Worm (Caenorhabditis elegans) whole organism, L4 larva: Measurements from ENCODE around the gene osm-7.

Experiments used
- F37D6.2 ChIP-seq: sonication (generic microtip); optimal IDR thresholded peaks from 2 replicates; lab custom pipeline; 2016; ENCODE audit warnings: mild to moderate bottlenecking, missing genetic modification characterization, missing compliant biosample characterization
- F49E8.2 ChIP-seq: sonication (generic microtip); optimal IDR thresholded peaks from 2 replicates; lab custom pipeline; 2016; ENCODE audit warnings: missing compliant biosample characterization, mild to moderate bottlenecking, missing genetic modification characterization, borderline replicate concordance
- Y5F2A.4 ChIP-seq: fragments of 200-800 bp; sonication (Bioruptor generic); optimal IDR thresholded peaks from 2 replicates; lab custom pipeline; 2018; ENCODE audit warnings: mild to moderate bottlenecking, missing genetic modification characterization, missing compliant biosample characterization
- ZK337.2 ChIP-seq: fragments of 200-800 bp; sonication (Bioruptor generic); IDR thresholded peaks from 2 replicates; pipeline ENCODE4 v1.3.6; 2022; ENCODE audit warnings: missing genetic modification reagents, missing genetic modification characterization, missing compliant biosample characterization
- aha-1 ChIP-seq: fragments of 150-350 bp; peaks from one replicate; lab custom pipeline; 2014; ENCODE audit warnings: missing biosample characterization, missing genetic modification characterization
- aly-2 ChIP-seq: sonication (generic microtip); optimal IDR thresholded peaks from 2 replicates; lab custom pipeline; 2018; ENCODE audit warnings: missing biosample characterization, missing genetic modification characterization
- attf-4 ChIP-seq: sonication (generic microtip); optimal IDR thresholded peaks from 3 replicates; lab custom pipeline; 2017; ENCODE audit warnings: missing biosample characterization, missing genetic modification characterization
- ceh-32 ChIP-seq: sonication (generic microtip); optimal IDR thresholded peaks from 2 replicates; lab custom pipeline; 2016; ENCODE audit warnings: mild to moderate bottlenecking, missing genetic modification characterization, missing compliant biosample characterization; ENCODE audit not compliant: poor library complexity
- ctbp-1 ChIP-seq: fragments of 200-800 bp; sonication (Bioruptor generic); IDR thresholded peaks from 2 replicates; pipeline ENCODE4 v1.3.6; 2022; ENCODE audit warnings: missing genetic modification reagents, missing genetic modification characterization, missing compliant biosample characterization
- daf-12 ChIP-seq: fragments of 150-350 bp; optimal IDR thresholded peaks from 2 replicates; lab custom pipeline; 2014; ENCODE audit warnings: missing biosample characterization, missing genetic modification reagents, missing genetic modification characterization
- daf-16 ChIP-seq, 3 experiments: sonication (generic microtip); optimal IDR thresholded peaks; 2 replicates each; lab custom pipeline; 2016 to 2017; ENCODE audit warnings: missing genetic modification characterization in 3 of 3, missing genetic modification reagents in 3 of 3, mild to moderate bottlenecking in 2 of 3, missing compliant biosample characterization in 2 of 3, missing biosample characterization in 1 of 3, moderate library complexity in 1 of 3
- daf-19 ChIP-seq: fragments of 200-800 bp; sonication (Bioruptor generic); conservative IDR thresholded peaks from 2 replicates; pipeline ENCODE4 v1.3.6; 2022; ENCODE audit warnings: missing genetic modification characterization, missing compliant biosample characterization
- dmd-6 ChIP-seq: fragments of 200-800 bp; sonication (Bioruptor generic); IDR thresholded peaks from 2 replicates; pipeline ENCODE4 v1.3.6; 2022; ENCODE audit warnings: missing genetic modification reagents, missing genetic modification characterization, missing compliant biosample characterization
- dmd-9 ChIP-seq: fragments of 200-800 bp; sonication (Bioruptor generic); IDR thresholded peaks from 2 replicates; pipeline ENCODE4 v1.3.6; 2022; ENCODE audit warnings: missing genetic modification reagents, missing genetic modification characterization, missing compliant biosample characterization
- dpl-1 ChIP-seq: fragments of 150-350 bp; optimal IDR thresholded peaks from 2 replicates; lab custom pipeline; 2014; ENCODE audit warnings: missing biosample characterization, missing genetic modification reagents, missing genetic modification characterization
- dve-1 ChIP-seq: sonication (generic microtip); optimal IDR thresholded peaks from 2 replicates; lab custom pipeline; 2017; ENCODE audit warnings: antibody characterized with exemption, mild to moderate bottlenecking, missing genetic modification characterization, missing compliant biosample characterization; ENCODE audit not compliant: insufficient read depth
- fkh-10 ChIP-seq: fragments of 150-350 bp; optimal IDR thresholded peaks from 2 replicates; lab custom pipeline; 2014; ENCODE audit warnings: missing biosample characterization, missing genetic modification reagents, missing genetic modification characterization
- hif-1 ChIP-seq, 2 experiments: sonication (generic microtip); optimal IDR thresholded peaks; 2 replicates each; lab custom pipeline; 2016 to 2017; ENCODE audit warnings: missing compliant biosample characterization in 2 of 2, missing genetic modification characterization in 2 of 2, missing genetic modification reagents in 2 of 2, missing genotype in 2 of 2, mild to moderate bottlenecking in 1 of 2
- hlh-11 ChIP-seq: fragments of 200-800 bp; sonication (Bioruptor generic); optimal IDR thresholded peaks from 2 replicates; lab custom pipeline; 2018; ENCODE audit warnings: mild to moderate bottlenecking, missing genetic modification characterization, missing compliant biosample characterization
- hlh-30 ChIP-seq: sonication (generic microtip); optimal IDR thresholded peaks from 2 replicates; lab custom pipeline; 2017; ENCODE audit warnings: antibody characterized with exemption, mild to moderate bottlenecking, missing genetic modification characterization, missing compliant biosample characterization; ENCODE audit not compliant: insufficient read depth
- hmg-1.1 ChIP-seq: fragments of 200-800 bp; sonication (Bioruptor generic); IDR thresholded peaks from 2 replicates; pipeline ENCODE4 v1.3.6; 2022; ENCODE audit warnings: missing genetic modification reagents, missing genetic modification characterization, missing compliant biosample characterization
- lin-13 ChIP-seq: fragments of 150-350 bp; optimal IDR thresholded peaks from 2 replicates; lab custom pipeline; 2014; ENCODE audit warnings: missing biosample characterization, missing genetic modification reagents, missing genetic modification characterization
- lin-15B ChIP-seq: fragments of 150-350 bp; sonication (generic microtip); optimal IDR thresholded peaks from 3 replicates; lab custom pipeline; 2014; ENCODE audit warnings: missing biosample characterization, missing genetic modification characterization
- lin-29 ChIP-seq: fragments of 200-800 bp; sonication (Bioruptor generic); IDR thresholded peaks from 2 replicates; pipeline ENCODE4 v1.3.6; 2022; ENCODE audit warnings: missing genetic modification reagents, missing genetic modification characterization, missing compliant biosample characterization
- lin-38 ChIP-seq: fragments of 200-800 bp; sonication (Bioruptor generic); IDR thresholded peaks from 2 replicates; pipeline ENCODE4 v1.3.6; 2022; ENCODE audit warnings: missing genetic modification reagents, missing genetic modification characterization, missing compliant biosample characterization
- lsy-2 ChIP-seq, 2 experiments: fragments of 150-350 bp in 1 of 2; sonication (generic microtip) in 1 of 2; optimal IDR thresholded peaks; 2 replicates each; lab custom pipeline; 2014 to 2017; ENCODE audit warnings: missing biosample characterization in 2 of 2, missing genetic modification characterization in 2 of 2
- madf-9 ChIP-seq: fragments of 200-800 bp; sonication (Bioruptor generic); conservative IDR thresholded peaks from 2 replicates; pipeline ENCODE4 v1.3.6; 2022; ENCODE audit warnings: missing genetic modification reagents, missing genetic modification characterization, missing compliant biosample characterization
- mes-2 ChIP-seq: sonication (generic microtip); optimal IDR thresholded peaks from 2 replicates; lab custom pipeline; 2016; ENCODE audit warnings: missing genotype, mild to moderate bottlenecking, missing genetic modification characterization, missing compliant biosample characterization; ENCODE audit not compliant: poor library complexity, severe bottlenecking
- nhr-102 ChIP-seq: sonication (generic microtip); optimal IDR thresholded peaks from 2 replicates; lab custom pipeline; 2016; ENCODE audit warnings: mild to moderate bottlenecking, missing genetic modification characterization, moderate library complexity, missing compliant biosample characterization
- nhr-28 ChIP-seq: fragments of 150-350 bp; optimal IDR thresholded peaks from 2 replicates; lab custom pipeline; 2014; ENCODE audit warnings: missing biosample characterization, missing genetic modification characterization
- nhr-48 ChIP-seq: sonication (generic microtip); optimal IDR thresholded peaks from 2 replicates; lab custom pipeline; 2016; ENCODE audit warnings: mild to moderate bottlenecking, missing genetic modification characterization, missing compliant biosample characterization
- nhr-6 ChIP-seq: fragments of 150-350 bp; optimal IDR thresholded peaks from 2 replicates; lab custom pipeline; 2014; ENCODE audit warnings: missing biosample characterization, missing genetic modification characterization
- nhr-76 ChIP-seq: fragments of 150-350 bp; optimal IDR thresholded peaks from 2 replicates; lab custom pipeline; 2014; ENCODE audit warnings: missing biosample characterization, missing genetic modification characterization
- php-3 ChIP-seq: fragments of 200-800 bp; sonication (Bioruptor generic); IDR thresholded peaks from 2 replicates; pipeline ENCODE4 v1.3.6; 2022; ENCODE audit warnings: missing genetic modification reagents, missing genetic modification characterization, missing compliant biosample characterization
- pqm-1 ChIP-seq: sonication (generic microtip); optimal IDR thresholded peaks from 2 replicates; lab custom pipeline; 2017; ENCODE audit warnings: missing biosample characterization, missing genetic modification characterization
- snpc-1.2 ChIP-seq: fragments of 200-800 bp; sonication (Bioruptor generic); IDR thresholded peaks from 2 replicates; pipeline ENCODE4 v1.3.6; 2022; ENCODE audit warnings: missing genetic modification reagents, missing genetic modification characterization, missing compliant biosample characterization
- spr-1 ChIP-seq: sonication (generic microtip); optimal IDR thresholded peaks from 2 replicates; lab custom pipeline; 2016; ENCODE audit warnings: mild to moderate bottlenecking, missing genetic modification characterization, missing compliant biosample characterization
- unc-130 ChIP-seq: sonication (generic microtip); optimal IDR thresholded peaks from 2 replicates; lab custom pipeline; 2016; ENCODE audit warnings: missing genetic modification reagents, missing genetic modification characterization, missing compliant biosample characterization
- zag-1 ChIP-seq: fragments of 150-350 bp; optimal IDR thresholded peaks from 2 replicates; lab custom pipeline; 2014; ENCODE audit warnings: missing biosample characterization, missing genetic modification characterization
- zfp-2 ChIP-seq: sonication (generic microtip); optimal IDR thresholded peaks from 2 replicates; lab custom pipeline; 2016; ENCODE audit warnings: mild to moderate bottlenecking, missing genetic modification characterization, missing compliant biosample characterization
- zip-11 ChIP-seq: fragments of 200-800 bp; sonication (Bioruptor generic); IDR thresholded peaks from 2 replicates; pipeline ENCODE4 v1.3.6; 2022; ENCODE audit warnings: missing genetic modification characterization, missing compliant biosample characterization
- zip-2 ChIP-seq: fragments of 150-350 bp; optimal IDR thresholded peaks from 2 replicates; lab custom pipeline; 2014; ENCODE audit warnings: missing biosample characterization, missing genetic modification characterization

The osm-7 gene

DNA sequence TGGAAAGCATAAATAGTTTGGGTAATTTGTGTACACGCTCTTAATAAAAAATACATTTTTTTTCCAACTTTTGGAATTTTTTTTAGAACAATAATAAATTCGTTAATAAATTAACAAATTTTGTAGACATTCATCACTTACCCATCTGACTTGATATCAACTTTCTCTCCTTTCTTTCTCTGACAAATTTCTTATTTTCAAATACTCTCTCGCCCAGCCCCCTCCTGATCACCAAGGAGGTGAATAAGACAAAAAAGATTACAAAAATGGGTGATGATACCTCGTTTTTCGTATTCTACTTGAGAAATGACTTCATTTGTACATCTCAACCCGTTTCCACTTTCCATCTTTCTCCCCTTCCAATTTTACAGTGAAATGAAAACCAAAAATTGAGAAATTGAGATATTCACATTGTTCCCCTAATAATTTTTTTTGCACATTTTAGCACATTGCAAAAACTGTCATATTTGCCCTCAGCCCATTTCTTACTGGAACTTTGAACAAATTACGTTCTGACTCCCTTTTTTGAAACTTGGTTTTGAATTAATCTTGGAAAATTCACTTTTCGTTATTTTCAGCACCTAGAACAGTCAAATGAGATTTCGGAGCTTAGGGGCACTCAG, at the start of gene osm-7:
Gene osm-7 (plus strand): TSS at position 573 of the 623 bp plus-strand sequence.
- TF ChIP-seq aly-2 (tag; lab: Kevin White, UChicago) = no peak
- TF ChIP-seq F49E8.2 = no peak
- TF ChIP-seq nhr-102 (tag; lab: Kevin White, UChicago) = no peak
- TF ChIP-seq zip-2 = no peak
- no peak for TF ChIP-seq nhr-76
- no peak for TF ChIP-seq hif-1 (tag; optimal IDR thresholded peaks at IDR 0.05; lab: Kevin White, UChicago)
- TF ChIP-seq hlh-30 (tag; lab: Kevin White, UChicago) = peak; percentile 20
- TF ChIP-seq Y5F2A.4 = no peak

- TF ChIP-seq dve-1 (tag; lab: Kevin White, UChicago) (peak; percentile 77), daf-16 (GFP tag; optimal IDR thresholded peaks at IDR 0.05; lab: Kevin White, UChicago) (no peak), daf-16 (tag; optimal IDR thresholded peaks at IDR 0.05; lab: Kevin White, UChicago) (peak; percentile 91), hmg-1.1 (GFP tag; lab: Robert Waterston, UW) (no peak), dpl-1 (no peak), nhr-102 (tag; lab: Kevin White, UChicago) (no peak), mes-2 (tag; lab: Kevin White, UChicago) (peak; percentile 50), ZK337.2 (GFP tag; lab: Robert Waterston, UW) (no peak), madf-9 (GFP tag; lab: Robert Waterston, UW) (no peak), F37D6.2 (tag; lab: Kevin White, UChicago) (no peak), spr-1 (tag; lab: Kevin White, UChicago) (no peak), F49E8.2 (no peak), lin-13 (GFP tag; lab: Kevin White, UChicago) (no peak), zip-11 (no peak), lin-15B (tag; lab: Kevin White, UChicago) (no peak), zfp-2 (tag; lab: Kevin White, UChicago) (no peak), hlh-11 (tag; lab: Kevin White, UChicago) (peak; percentile 11), hlh-30 (tag; lab: Kevin White, UChicago) (no peak), lin-38 (GFP tag; lab: Robert Waterston, UW) (no peak), pqm-1 (peak; percentile 84), lin-29 (GFP tag; lab: Robert Waterston, UW) (no peak), dmd-6 (GFP tag; lab: Robert Waterston, UW) (peak; percentile 23; the same call in 1 of the 2 replicates), attf-4 (tag; lab: Kevin White, UChicago) (no peak), nhr-6 (tag; lab: Kevin White, UChicago) (no peak), php-3 (GFP tag; lab: Robert Waterston, UW) (0 out of 2 replicates have a peak, but pooled peaks have one; percentile 22), nhr-28 (tag; lab: Kevin White, UChicago) (peak; percentile 52), aha-1 (peak; percentile 46), ceh-32 (no peak)
Observed at ce11 chrIII:13526191-13526590, 49.8 kb upstream of the osm-7 start.

ce11 chrIII:13526702-13527101, 49.3 kb upstream of the osm-7 start:
- TF ChIP-seq ctbp-1 (peak; percentile 51; the same call in 1 of the 2 replicates), F37D6.2 (tag; lab: Kevin White, UChicago) (no peak), aha-1 (no peak), madf-9 (GFP tag; lab: Robert Waterston, UW) (no peak), spr-1 (tag; lab: Kevin White, UChicago) (no peak), fkh-10 (GFP tag; lab: Kevin White, UChicago) (peak; percentile 70), lsy-2 (tag; optimal IDR thresholded peaks at IDR 0.05; lab: Kevin White, UChicago) (no peak), daf-12 (tag; lab: Kevin White, UChicago) (no peak), zag-1 (tag; lab: Kevin White, UChicago) (no peak), unc-130 (GFP tag; lab: Kevin White, UChicago) (no peak), dmd-9 (GFP tag; lab: Robert Waterston, UW) (no peak), hlh-30 (tag; lab: Kevin White, UChicago) (no peak), snpc-1.2 (GFP tag; lab: Robert Waterston, UW) (peak; percentile 37; the same call in 1 of the 2 replicates), nhr-48 (no peak), daf-19 (GFP tag; lab: Robert Waterston, UW) (no peak)
